Worm (Caenorhabditis elegans) whole organism, young adult: ENCODE measurements around the gene mes-1.

Experiments
- B0019.2 ChIP-seq: fragments of 200-800 bp; sonication (Bioruptor generic); conservative IDR thresholded peaks from 2 replicates; pipeline ENCODE4 v1.3.6; 2022; ENCODE audit warnings: missing genetic modification reagents, missing genetic modification characterization, missing compliant biosample characterization
- F33H1.4 ChIP-seq: fragments of 200-800 bp; sonication (Bioruptor generic); IDR thresholded peaks from 2 replicates; pipeline ENCODE4 v1.3.6; 2022; ENCODE audit warnings: missing genetic modification reagents, missing genetic modification characterization, missing compliant biosample characterization
- F39B2.1 ChIP-seq: fragments of 200-800 bp; sonication (Bioruptor generic); IDR thresholded peaks from 2 replicates; pipeline ENCODE4 v1.3.6; 2022; ENCODE audit warnings: missing genetic modification reagents, missing genetic modification characterization, missing compliant biosample characterization
- K11D2.4 ChIP-seq: fragments of 200-800 bp; sonication (Bioruptor generic); IDR thresholded peaks from 2 replicates; pipeline ENCODE4 v1.3.6; 2022; ENCODE audit warnings: missing genetic modification reagents, missing genetic modification characterization, missing compliant biosample characterization
- T07F8.4 ChIP-seq: sonication (generic microtip); optimal IDR thresholded peaks from 2 replicates; lab custom pipeline; 2016; ENCODE audit warnings: mild to moderate bottlenecking, missing genetic modification characterization, moderate library complexity, missing compliant biosample characterization
- Y79H2A.3 ChIP-seq: fragments of 200-800 bp; sonication (Bioruptor generic); conservative IDR thresholded peaks from 2 replicates; pipeline ENCODE4 v1.3.6; 2022; ENCODE audit warnings: missing genetic modification reagents, missing genetic modification characterization, missing compliant biosample characterization
- Y95B8A.8 ChIP-seq: fragments of 200-800 bp; sonication (Bioruptor generic); IDR thresholded peaks from 2 replicates; pipeline ENCODE4 v1.3.6; 2022; ENCODE audit warnings: missing genetic modification reagents, missing genetic modification characterization, missing compliant biosample characterization
- ama-1 ChIP-seq, 3 experiments: fragments of 150-350 bp in 1 of 3; sonication (generic microtip) in 2 of 3; optimal IDR thresholded peaks; 2 replicates each; lab custom pipeline; 2014 to 2018; ENCODE audit warnings: missing biosample characterization in 2 of 3, missing genetic modification characterization in 2 of 3, missing genetic modification reagents in 2 of 3
- aptf-2 ChIP-seq: fragments of 200-800 bp; sonication (Bioruptor generic); conservative IDR thresholded peaks from 2 replicates; pipeline ENCODE4 v1.3.6; 2022; ENCODE audit warnings: missing genetic modification reagents, missing genetic modification characterization, missing compliant biosample characterization
- aptf-3 ChIP-seq: fragments of 200-800 bp; sonication (Bioruptor generic); IDR thresholded peaks from 2 replicates; pipeline ENCODE4 v1.3.6; 2022; ENCODE audit warnings: missing genetic modification characterization, missing compliant biosample characterization
- attf-3 ChIP-seq: fragments of 200-800 bp; sonication (Bioruptor generic); conservative IDR thresholded peaks from 2 replicates; pipeline ENCODE4 v1.3.6; 2022; ENCODE audit warnings: missing genetic modification reagents, missing genetic modification characterization, missing compliant biosample characterization
- attf-5 ChIP-seq: fragments of 200-800 bp; sonication (Bioruptor generic); optimal IDR thresholded peaks from 2 replicates; lab custom pipeline; 2018; ENCODE audit warnings: mild to moderate bottlenecking, missing genetic modification characterization, missing compliant biosample characterization
- attf-6 ChIP-seq: fragments of 200-800 bp; sonication (Bioruptor generic); IDR thresholded peaks from 2 replicates; pipeline ENCODE4 v1.3.6; 2022; ENCODE audit warnings: missing genetic modification reagents, missing genetic modification characterization, missing compliant biosample characterization
- bed-1 ChIP-seq: fragments of 200-800 bp; sonication (Bioruptor generic); IDR thresholded peaks from 2 replicates; pipeline ENCODE4 v1.3.6; 2022; ENCODE audit warnings: missing genetic modification reagents, missing genetic modification characterization, missing compliant biosample characterization
- bed-2 ChIP-seq: fragments of 200-800 bp; sonication (Bioruptor generic); IDR thresholded peaks from 2 replicates; pipeline ENCODE4 v1.3.6; 2022; ENCODE audit warnings: missing genetic modification reagents, missing genetic modification characterization, missing compliant biosample characterization
- cebp-1 ChIP-seq, 2 experiments: fragments of 200-800 bp in 1 of 2; sonication (Bioruptor generic) in 1 of 2; sonication (generic microtip) in 1 of 2; IDR thresholded peaks in 1 of 2; optimal IDR thresholded peaks in 1 of 2; 2 replicates each; pipeline versions ENCODE4 v1.3.6 to Lab custom; 2017 to 2022; ENCODE audit warnings: missing compliant biosample characterization in 2 of 2, missing genetic modification characterization in 2 of 2, mild to moderate bottlenecking in 1 of 2, missing genetic modification reagents in 1 of 2, moderate library complexity in 1 of 2
- ceh-58 ChIP-seq: fragments of 200-800 bp; sonication (Bioruptor generic); IDR thresholded peaks from 2 replicates; pipeline ENCODE4 v1.3.6; 2022; ENCODE audit warnings: missing genetic modification characterization, missing compliant biosample characterization
- ceh-79 ChIP-seq: sonication (generic microtip); optimal IDR thresholded peaks from 2 replicates; lab custom pipeline; 2017; ENCODE audit warnings: mild to moderate bottlenecking, missing genetic modification characterization, missing compliant biosample characterization
- ekl-4 ChIP-seq: fragments of 200-800 bp; sonication (Bioruptor generic); IDR thresholded peaks from 2 replicates; pipeline ENCODE4 v1.3.6; 2022; ENCODE audit warnings: missing genetic modification reagents, missing genetic modification characterization, missing compliant biosample characterization
- him-1 ChIP-seq: sonication (generic microtip); optimal IDR thresholded peaks from 2 replicates; lab custom pipeline; 2016; ENCODE audit warnings: missing genotype, missing genetic modification reagents, missing genetic modification characterization, missing compliant biosample characterization
- hmg-20 ChIP-seq: fragments of 200-800 bp; sonication (Bioruptor generic); IDR thresholded peaks from 2 replicates; pipeline ENCODE4 v1.3.6; 2022; ENCODE audit warnings: missing genetic modification reagents, missing genetic modification characterization, missing compliant biosample characterization
- lag-1 ChIP-seq: fragments of 200-800 bp; sonication (Bioruptor generic); IDR thresholded peaks from 2 replicates; pipeline ENCODE4 v1.3.6; 2022; ENCODE audit warnings: missing genetic modification reagents, missing genetic modification characterization, missing compliant biosample characterization
- let-607 ChIP-seq, 2 experiments: fragments of 200-800 bp in 1 of 2; sonication (Bioruptor generic) in 1 of 2; sonication (generic microtip) in 1 of 2; optimal IDR thresholded peaks; 2 replicates each; lab custom pipeline; 2016 to 2018; ENCODE audit warnings: mild to moderate bottlenecking in 2 of 2, missing compliant biosample characterization in 2 of 2, missing genetic modification characterization in 2 of 2, moderate library complexity in 2 of 2, missing genotype in 1 of 2
- lir-1 ChIP-seq: fragments of 200-800 bp; sonication (Bioruptor generic); conservative IDR thresholded peaks from 2 replicates; pipeline ENCODE4 v1.3.6; 2022; ENCODE audit warnings: missing genetic modification reagents, missing genetic modification characterization, missing compliant biosample characterization
- lsl-1 ChIP-seq: fragments of 200-800 bp; sonication (Bioruptor generic); optimal IDR thresholded peaks from 2 replicates; lab custom pipeline; 2018; ENCODE audit warnings: mild to moderate bottlenecking, missing genetic modification characterization, moderate library complexity, missing compliant biosample characterization
- madf-10 ChIP-seq: sonication (generic microtip); optimal IDR thresholded peaks from 2 replicates; lab custom pipeline; 2016; ENCODE audit warnings: mild to moderate bottlenecking, missing genetic modification characterization, missing compliant biosample characterization
- madf-8 ChIP-seq: fragments of 200-800 bp; sonication (Bioruptor generic); conservative IDR thresholded peaks from 2 replicates; pipeline ENCODE4 v1.3.6; 2022; ENCODE audit warnings: missing genetic modification reagents, missing genetic modification characterization, missing compliant biosample characterization
- mcd-1 ChIP-seq: fragments of 200-800 bp; sonication (Bioruptor generic); IDR thresholded peaks from 2 replicates; pipeline ENCODE4 v1.3.6; 2022; ENCODE audit warnings: missing genetic modification reagents, missing genetic modification characterization, missing compliant biosample characterization
- nfya-2 ChIP-seq: fragments of 200-800 bp; sonication (Bioruptor generic); IDR thresholded peaks from 2 replicates; pipeline ENCODE4 v1.3.6; 2022; ENCODE audit warnings: missing genetic modification reagents, missing genetic modification characterization, missing compliant biosample characterization
- nfyb-1 ChIP-seq: fragments of 200-800 bp; sonication (Bioruptor generic); IDR thresholded peaks from 2 replicates; pipeline ENCODE4 v1.3.6; 2022; ENCODE audit warnings: missing genetic modification reagents, missing genetic modification characterization, missing compliant biosample characterization
- nhr-179 ChIP-seq: sonication (generic microtip); optimal IDR thresholded peaks from 2 replicates; lab custom pipeline; 2016; ENCODE audit warnings: mild to moderate bottlenecking, missing genetic modification characterization, missing compliant biosample characterization
- sea-2 ChIP-seq: fragments of 200-800 bp; sonication (Bioruptor generic); IDR thresholded peaks from 2 replicates; pipeline ENCODE4 v1.3.6; 2022; ENCODE audit warnings: missing genetic modification characterization, missing compliant biosample characterization
- snpc-1.1 ChIP-seq: sonication (generic microtip); optimal IDR thresholded peaks from 2 replicates; lab custom pipeline; 2017; ENCODE audit warnings: missing genetic modification characterization, mild to moderate bottlenecking, missing compliant biosample characterization, antibody characterized with exemption, moderate library complexity, missing genotype, missing genetic modification reagents; ENCODE audit not compliant: insufficient read depth
- unc-130 ChIP-seq: sonication (generic microtip); optimal IDR thresholded peaks from 2 replicates; lab custom pipeline; 2016; ENCODE audit warnings: missing genetic modification reagents, missing genetic modification characterization, missing compliant biosample characterization
- xnd-1 ChIP-seq: sonication (generic microtip); optimal IDR thresholded peaks from 2 replicates; lab custom pipeline; 2016; ENCODE audit warnings: missing genotype, missing genetic modification reagents, missing genetic modification characterization, missing compliant biosample characterization
- ztf-28 ChIP-seq: fragments of 200-800 bp; sonication (Bioruptor generic); IDR thresholded peaks from 2 replicates; pipeline ENCODE4 v1.3.6; 2022; ENCODE audit warnings: missing genetic modification reagents, missing genetic modification characterization, missing compliant biosample characterization
- ztf-3 ChIP-seq: fragments of 200-800 bp; sonication (Bioruptor generic); optimal IDR thresholded peaks from 2 replicates; lab custom pipeline; 2018; ENCODE audit warnings: mild to moderate bottlenecking, missing genetic modification characterization, missing compliant biosample characterization

Gene mes-1

DNA sequence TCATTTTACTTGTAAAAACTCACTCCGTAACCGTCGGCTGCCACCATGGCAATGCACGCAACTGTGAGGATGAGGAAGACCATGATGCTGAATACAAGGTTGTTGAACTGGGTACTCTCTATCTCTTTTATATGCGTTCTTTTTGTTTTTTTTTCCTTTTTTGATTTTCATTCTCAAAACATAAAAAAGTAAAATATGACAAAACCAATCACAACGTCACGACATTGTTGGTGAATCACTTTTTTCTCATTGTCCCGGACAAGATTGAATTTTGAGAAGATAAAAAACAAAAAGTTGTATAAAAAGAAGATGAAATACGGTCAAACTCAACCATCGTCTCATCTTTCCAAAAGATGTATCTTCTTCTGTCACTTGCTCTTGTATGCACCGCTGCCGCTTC is 25.5 kb downstream of the mes-1 start, which contains the start of the genes Y62H9A.5 and ule-5:
Y62H9A.5 (minus strand) TSS at position 101 of the 400 bp plus-strand sequence.
ule-5 (plus strand) TSS at position 328 of the 400 bp plus-strand sequence.
- no peak for TF ChIP-seq K11D2.4 (GFP tag; lab: Robert Waterston, UW)
- no peak for TF ChIP-seq mcd-1 (GFP tag; lab: Robert Waterston, UW)
- TF ChIP-seq lsl-1 (GFP tag; lab: Kevin White, UChicago) = no peak
- no peak for TF ChIP-seq aptf-3 (GFP tag; lab: Robert Waterston, UW)
- TF ChIP-seq attf-3 (GFP tag; lab: Robert Waterston, UW) = no peak
- no peak for TF ChIP-seq lag-1 (GFP tag; lab: Robert Waterston, UW)
- TF ChIP-seq ekl-4 = no peak
- no peak for TF ChIP-seq him-1 (tag; lab: Kevin White, UChicago)
- TF ChIP-seq nfya-2 (GFP tag; lab: Robert Waterston, UW) = no peak
- no peak for TF ChIP-seq F39B2.1 (GFP tag; lab: Robert Waterston, UW)
- TF ChIP-seq bed-2 (GFP tag; lab: Robert Waterston, UW) = no peak
- no peak for TF ChIP-seq unc-130 (GFP tag; lab: Kevin White, UChicago)
- no peak for TF ChIP-seq nhr-179 (tag; lab: Kevin White, UChicago)

- TF ChIP-seq ztf-28 = no peak
- TF ChIP-seq Y79H2A.3 (GFP tag; lab: Robert Waterston, UW) = no peak
- no peak for TF ChIP-seq madf-8 (GFP tag; lab: Robert Waterston, UW)
- TF ChIP-seq ceh-79 (tag; lab: Kevin White, UChicago) = no peak
- no peak for TF ChIP-seq attf-6
- TF ChIP-seq bed-2 (GFP tag; lab: Robert Waterston, UW) = no peak
- TF ChIP-seq T07F8.4 (tag; lab: Kevin White, UChicago) = no peak
- TF ChIP-seq sea-2 (GFP tag; lab: Robert Waterston, UW) = no peak
- no peak for TF ChIP-seq attf-5 (GFP tag; lab: Kevin White, UChicago)
- no peak for TF ChIP-seq Y95B8A.8 (GFP tag; lab: Robert Waterston, UW)
- TF ChIP-seq F39B2.1 (GFP tag; lab: Robert Waterston, UW) = no peak
Observed at ce11 chrX:11885577-11885976, 28.3 kb downstream of the mes-1 start, which contains the start of gene Y62H9A.7. Y62H9A.7 (minus strand) TSS chrX:11885677.

DNA sequence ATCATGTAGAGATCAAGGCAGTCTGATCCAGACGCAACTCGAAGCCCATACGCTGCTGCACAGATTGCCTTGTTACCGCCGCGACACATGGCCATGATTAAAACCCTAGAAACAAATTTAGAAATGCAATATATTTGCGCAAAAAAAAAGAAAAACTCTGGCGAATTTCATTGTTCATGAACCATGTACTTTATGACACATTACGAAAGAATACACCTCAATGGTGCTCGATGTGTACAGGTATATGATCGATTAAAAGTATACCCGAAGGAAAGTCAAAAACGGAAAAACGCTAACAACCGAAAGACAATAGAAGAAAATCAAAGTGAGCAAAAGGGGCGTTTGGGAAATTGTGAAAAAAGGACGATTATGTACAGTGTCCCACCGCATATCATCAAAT is 35.0 kb downstream of the mes-1 start, which contains the start of gene Y62H9A.8:
Y62H9A.8 (minus strand) TSS at position 101 of the 400 bp plus-strand sequence.
- TF ChIP-seq B0019.2 (GFP tag; lab: Robert Waterston, UW) = no peak
- TF ChIP-seq ceh-58 (GFP tag; lab: Robert Waterston, UW) = no peak
- TF ChIP-seq madf-10 = no peak
- TF ChIP-seq lir-1 = no peak
- no peak for TF ChIP-seq xnd-1 (tag; lab: Kevin White, UChicago)
- TF ChIP-seq hmg-20 (GFP tag; lab: Robert Waterston, UW) = no peak
- no peak for TF ChIP-seq F33H1.4 (GFP tag; lab: Robert Waterston, UW)
- TF ChIP-seq ama-1 (optimal IDR thresholded peaks at IDR 0.05; lab: Kevin White, UChicago) = no peak
- TF ChIP-seq ama-1 (GFP tag; optimal IDR thresholded peaks at IDR 0.05; lab: Kevin White, UChicago) = no peak
- no peak for TF ChIP-seq cebp-1 (GFP tag; IDR thresholded peaks at IDR 0.05; lab: Robert Waterston, UW)
- no peak for TF ChIP-seq cebp-1 (tag; optimal IDR thresholded peaks at IDR 0.05; lab: Kevin White, UChicago)
- no peak for TF ChIP-seq aptf-2 (GFP tag; lab: Robert Waterston, UW)
- TF ChIP-seq bed-1 (GFP tag; lab: Robert Waterston, UW) = no peak
- no peak for TF ChIP-seq nfyb-1 (GFP tag; lab: Robert Waterston, UW)
- TF ChIP-seq ztf-3 (GFP tag; lab: Kevin White, UChicago) = no peak
- no peak for TF ChIP-seq snpc-1.1 (tag; lab: Kevin White, UChicago)
- no peak for TF ChIP-seq let-607 (tag; optimal IDR thresholded peaks at IDR 0.05; lab: Kevin White, UChicago)
